Fruit fly (Drosophila melanogaster): ENCODE measurements around the gene CG43084.

Gene CG43084

dm6 chr3L:15672800-15673199, 22.1 kb downstream of the CG43084 start (continued):
- TF ChIP-seq CG31365 (tag; optimal IDR thresholded peaks at IDR 0.05) (no peak), nau (GFP tag; optimal IDR thresholded peaks at IDR 0.05) (no peak), Lim3 (GFP tag; IDR thresholded peaks at IDR 0.05) (no peak), CG17361 (GFP tag; IDR thresholded peaks at IDR 0.05) (peak; percentile 55; the same call in 2 of the 3 replicates), BEAF-32 (GFP tag; optimal IDR thresholded peaks at IDR 0.05) (no peak), ase (GFP tag; IDR thresholded peaks at IDR 0.05) (no peak), trem (tag; optimal IDR thresholded peaks at IDR 0.05) (peak; percentile 37), CG6854 (GFP tag; optimal IDR thresholded peaks at IDR 0.05) (no peak), CG4328 (GFP tag; optimal IDR thresholded peaks at IDR 0.05) (no peak), eyg (GFP tag; optimal IDR thresholded peaks at IDR 0.05) (no peak), Meics (GFP tag; optimal IDR thresholded peaks at IDR 0.05) (no peak), CG12104 (GFP tag; optimal IDR thresholded peaks at IDR 0.05) (peak; percentile 5), CG14710 (tag; optimal IDR thresholded peaks at IDR 0.05) (peak; percentile 55), CG8765 (GFP tag; IDR thresholded peaks at IDR 0.05) (no peak), Awh (GFP tag; IDR thresholded peaks at IDR 0.05) (no peak), CG1233 (GFP tag; optimal IDR thresholded peaks at IDR 0.05) (no peak), CG8290 (GFP tag; optimal IDR thresholded peaks at IDR 0.05) (no peak), CG8290 (tag; optimal IDR thresholded peaks at IDR 0.05) (no peak), CG8944 (GFP tag; optimal IDR thresholded peaks at IDR 0.05) (no peak), CG30431 (GFP tag; optimal IDR thresholded peaks at IDR 0.05) (peak; percentile 25), MBD-R2 (GFP tag; IDR thresholded peaks at IDR 0.05) (no peak), CG10267 (tag; optimal IDR thresholded peaks at IDR 0.05) (peak; percentile 57), nom (GFP tag; optimal IDR thresholded peaks at IDR 0.05) (no peak), Hr51 (GFP tag; optimal IDR thresholded peaks at IDR 0.05) (no peak), CG10431 (GFP tag; optimal IDR thresholded peaks at IDR 0.05) (no peak), gt (GFP tag; IDR thresholded peaks at IDR 0.05) (no peak), sr (GFP tag; IDR thresholded peaks at IDR 0.05) (no peak), CG1792 (GFP tag; optimal IDR thresholded peaks at IDR 0.05) (no peak), dpn (GFP tag; optimal IDR thresholded peaks at IDR 0.05) (peak in 1 of 2 experiments; percentile 20), Ets65A (GFP tag) (peak; percentile 92), ewg (GFP tag; optimal IDR thresholded peaks at IDR 0.05) (no peak), CG11696 (GFP tag; IDR thresholded peaks at IDR 0.05) (no peak), salm (tag; optimal IDR thresholded peaks at IDR 0.05) (no peak), h (optimal IDR thresholded peaks at IDR 0.05) (no peak), CG4707 (GFP tag; optimal IDR thresholded peaks at IDR 0.05) (no peak), en (GFP tag; optimal IDR thresholded peaks at IDR 0.05) (no peak), Neu2 (GFP tag; optimal IDR thresholded peaks at IDR 0.05; ENCODE audit: borderline replicate concordance) (no peak), mam (GFP tag; optimal IDR thresholded peaks at IDR 0.05) (no peak), CG15479 (GFP tag; optimal IDR thresholded peaks at IDR 0.05) (no peak), CG14667 (GFP tag; IDR thresholded peaks at IDR 0.05) (no peak), kni (GFP tag; optimal IDR thresholded peaks at IDR 0.05) (no peak), maf-S (GFP tag; optimal IDR thresholded peaks at IDR 0.05) (no peak), caup (GFP tag; optimal IDR thresholded peaks at IDR 0.05; ENCODE audit: severe bottlenecking) (no peak), CG10979 (tag; optimal IDR thresholded peaks at IDR 0.05) (peak; percentile 69), CG8478 (optimal IDR thresholded peaks at IDR 0.05) (no peak), CG4730 (GFP tag; IDR thresholded peaks at IDR 0.05) (no peak), ranshi (GFP tag; IDR thresholded peaks at IDR 0.05) (no peak), CG12391 (tag; optimal IDR thresholded peaks at IDR 0.05) (peak; percentile 54), dati (GFP tag; IDR thresholded peaks at IDR 0.05) (0 out of 2 replicates have a peak, but pooled peaks have one; percentile 19), CG34422 (GFP tag; IDR thresholded peaks at IDR 0.05) (no peak), phol (tag; optimal IDR thresholded peaks at IDR 0.05) (peak; percentile 48), shn (GFP tag; optimal IDR thresholded peaks at IDR 0.05) (no peak), CG17359 (tag; optimal IDR thresholded peaks at IDR 0.05) (peak; percentile 11)

Data from whole organism, embryonic.